Worm (Caenorhabditis elegans) whole organism, L3 larva: ENCODE results near the gene srd-66.

Experiments used
- elt-1 ChIP-seq: fragments of 150-350 bp; optimal IDR thresholded peaks from 2 replicates; lab custom pipeline; 2014; ENCODE audit warnings: missing biosample characterization, missing genetic modification characterization
- skn-1 ChIP-seq: fragments of 150-350 bp; optimal IDR thresholded peaks from 2 replicates; lab custom pipeline; 2014; ENCODE audit warnings: missing biosample characterization, missing genetic modification characterization

ce11 chrIII:1932018-1932417 lies 50.4 kb downstream of the srd-66 start:
- TF ChIP-seq skn-1 (tag; lab: Kevin White, UChicago) (no peak), elt-1 (no peak)
